Fruit fly (Drosophila melanogaster): ENCODE data around the gene Nup154.

DNA sequence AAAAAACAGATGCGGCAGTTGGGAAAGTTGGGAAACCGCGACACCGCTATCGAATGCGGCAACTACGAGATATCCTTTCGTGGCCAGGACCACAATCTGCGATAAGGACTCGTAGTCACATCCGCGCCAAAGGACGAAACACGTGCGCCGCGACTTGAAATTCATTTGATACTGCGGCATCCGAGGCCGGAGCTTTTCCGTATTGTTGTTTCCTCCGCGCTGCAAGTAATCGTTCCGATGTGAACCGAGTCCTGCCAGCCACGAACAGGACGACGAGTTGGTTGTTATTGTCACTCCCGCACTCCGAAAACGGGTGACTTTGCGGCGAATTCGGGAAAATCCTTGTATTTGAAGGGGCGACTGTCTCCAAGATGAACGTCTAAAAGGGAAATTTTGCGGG, 40.6 kb upstream of the Nup154 start, which contains the start of gene dpr2:
- no peak for TF ChIP-seq CG1620 (GFP tag; optimal IDR thresholded peaks at IDR 0.05)
- TF ChIP-seq CG11617 (GFP tag; optimal IDR thresholded peaks at IDR 0.05), result no peak
- TF ChIP-seq CG7045 (GFP tag; optimal IDR thresholded peaks at IDR 0.05), result no peak
- TF ChIP-seq kay (GFP tag; ENCODE audit: borderline replicate concordance), result no peak
- no peak for TF ChIP-seq Hr96 (GFP tag; optimal IDR thresholded peaks at IDR 0.05)

Data from whole organism, adult.